Worm (Caenorhabditis elegans) whole organism, L4/young adult: Measurements from ENCODE around the gene F38A6.4.

Experiments
- W03F9.2 ChIP-seq: fragments of 150-350 bp; optimal IDR thresholded peaks from 2 replicates; lab custom pipeline; 2014; ENCODE audit warnings: missing biosample characterization, missing genetic modification characterization
- dao-5 ChIP-seq: sonication (generic microtip); optimal IDR thresholded peaks from 2 replicates; lab custom pipeline; 2016; ENCODE audit warnings: missing genotype, missing genetic modification characterization, moderate library complexity, missing compliant biosample characterization
- him-1 ChIP-seq: sonication (generic microtip); optimal IDR thresholded peaks from 2 replicates; lab custom pipeline; 2016; ENCODE audit warnings: missing genotype, missing genetic modification reagents, missing genetic modification characterization, missing compliant biosample characterization

F38A6.4 gene

DNA sequence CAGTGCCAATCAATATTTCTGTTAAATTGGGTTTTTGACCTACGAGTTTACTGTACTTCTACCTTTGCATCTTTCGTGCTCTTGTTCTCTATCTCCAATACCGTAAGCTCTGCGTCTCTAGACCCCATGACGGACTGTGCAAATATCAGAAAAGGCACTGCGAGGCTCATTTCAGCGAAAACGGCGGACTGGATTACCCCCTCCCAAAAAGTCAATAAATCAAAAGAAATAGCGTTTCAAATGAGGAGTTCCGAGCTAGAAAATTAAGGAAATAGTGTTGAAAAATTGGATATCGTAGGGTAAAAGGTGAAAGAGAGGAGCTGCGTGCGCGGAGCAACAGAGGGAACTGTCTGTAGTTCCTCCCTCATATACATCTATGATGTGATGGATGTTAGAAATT is 13.4 kb downstream of the F38A6.4 start:
- TF ChIP-seq dao-5 (tag; lab: Kevin White, UChicago) (no peak), him-1 (tag; lab: Kevin White, UChicago) (no peak), W03F9.2 (no peak)

ce11 chrV:20758106-20758505 is 17.1 kb downstream of the F38A6.4 start:
- TF ChIP-seq dao-5 (tag; lab: Kevin White, UChicago) = no peak
- no peak for TF ChIP-seq W03F9.2
- TF ChIP-seq him-1 (tag; lab: Kevin White, UChicago) = no peak

DNA sequence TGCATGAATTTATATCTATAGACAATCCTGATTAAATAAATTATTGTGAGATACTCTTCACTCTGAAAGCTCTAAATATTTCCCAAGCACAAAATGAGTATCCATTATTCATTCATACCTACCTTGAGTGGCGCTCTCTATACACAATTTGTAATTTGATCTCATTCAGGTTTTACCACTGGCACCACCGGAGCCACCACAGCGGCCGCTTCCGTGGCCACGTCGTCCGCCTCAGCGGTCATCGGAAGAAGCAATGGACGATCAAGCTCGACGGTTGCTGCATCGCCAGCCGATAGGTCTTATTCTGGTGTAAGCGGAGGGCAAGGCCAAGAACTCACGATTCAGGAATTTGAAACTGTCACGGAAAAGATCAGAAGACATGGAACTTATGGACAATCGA is 17.9 kb downstream of the F38A6.4 start:
- TF ChIP-seq dao-5 (tag; lab: Kevin White, UChicago) (no peak), W03F9.2 (no peak), him-1 (tag; lab: Kevin White, UChicago) (no peak)

- TF ChIP-seq W03F9.2 (no peak), dao-5 (tag; lab: Kevin White, UChicago) (no peak), him-1 (tag; lab: Kevin White, UChicago) (no peak)
Observed at ce11 chrV:20756385-20756996, 18.7 kb downstream of the F38A6.4 start.

ce11 chrV:20755494-20755893 is 19.7 kb downstream of the F38A6.4 start:
- TF ChIP-seq dao-5 (tag; lab: Kevin White, UChicago) = no peak

DNA sequence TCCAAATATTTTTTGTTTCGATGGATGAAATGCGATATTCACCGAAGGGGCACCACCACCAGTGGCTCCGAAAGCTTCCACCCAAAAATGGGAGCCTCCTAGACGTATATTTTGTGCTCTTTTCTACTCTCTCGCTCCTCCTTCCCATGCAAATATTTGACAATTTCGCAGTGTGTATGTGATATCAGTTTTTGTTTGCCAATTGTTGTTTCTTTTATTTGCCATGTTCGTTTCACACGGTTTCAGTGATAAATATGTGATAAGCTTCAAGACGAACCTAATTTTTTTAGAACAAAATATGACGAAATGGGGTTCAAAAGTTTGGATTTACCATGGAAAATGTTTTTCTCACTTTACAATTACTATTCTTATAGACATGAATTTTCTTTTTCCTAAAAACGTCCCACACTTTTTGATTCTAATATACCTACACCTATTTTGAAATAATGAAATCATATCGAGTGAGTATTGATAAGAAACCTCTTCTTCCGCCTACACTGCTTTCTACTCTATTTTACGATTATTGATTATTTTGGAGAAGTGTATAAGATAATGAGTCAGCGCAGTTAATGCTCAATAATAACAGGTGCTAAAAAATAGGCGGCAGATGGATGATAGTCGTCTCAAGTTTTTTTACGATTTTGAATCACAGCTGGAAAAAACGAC is 21.2 kb downstream of the F38A6.4 start:
- TF ChIP-seq him-1 (tag; lab: Kevin White, UChicago) = no peak
- no peak for TF ChIP-seq W03F9.2
- TF ChIP-seq dao-5 (tag; lab: Kevin White, UChicago) = no peak

ce11 chrV:20752609-20753102 is 22.5 kb downstream of the F38A6.4 start, which contains the start of gene pha-4:
TSS of gene pha-4 (plus strand) at chrV:20753052.
- no peak for TF ChIP-seq dao-5 (tag; lab: Kevin White, UChicago)

- no peak for TF ChIP-seq dao-5 (tag; lab: Kevin White, UChicago)
Observed at ce11 chrV:20749098-20749497, 26.1 kb downstream of the F38A6.4 start.

DNA sequence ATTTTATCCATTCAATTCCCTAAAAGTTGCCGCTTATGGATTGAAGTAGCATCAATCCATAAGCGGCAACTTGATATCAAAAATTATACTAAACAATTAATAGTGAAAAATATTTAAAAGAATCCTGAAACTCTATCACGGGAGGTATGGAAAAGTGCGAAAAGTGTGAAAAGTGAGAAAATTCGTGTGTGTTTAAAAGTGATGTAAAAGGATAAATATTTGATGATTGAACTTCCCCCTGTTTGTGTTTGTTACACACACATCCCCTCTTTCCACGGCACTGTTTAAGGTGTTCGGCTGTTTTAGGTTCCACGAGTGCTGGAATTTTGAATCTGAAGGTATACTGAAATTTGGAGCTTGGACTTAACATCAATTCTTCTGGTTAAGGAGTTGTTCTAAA is 27.2 kb downstream of the F38A6.4 start:
- no peak for TF ChIP-seq him-1 (tag; lab: Kevin White, UChicago)
- no peak for TF ChIP-seq W03F9.2
- no peak for TF ChIP-seq dao-5 (tag; lab: Kevin White, UChicago)

- TF ChIP-seq W03F9.2 = no peak
- no peak for TF ChIP-seq him-1 (tag; lab: Kevin White, UChicago)
- no peak for TF ChIP-seq dao-5 (tag; lab: Kevin White, UChicago)
Observed at ce11 chrV:20746805-20747204, 28.4 kb downstream of the F38A6.4 start.

- TF ChIP-seq W03F9.2 (no peak), him-1 (tag; lab: Kevin White, UChicago) (no peak), dao-5 (tag; lab: Kevin White, UChicago) (no peak)
Observed at ce11 chrV:20745278-20745677, 29.9 kb downstream of the F38A6.4 start.

DNA sequence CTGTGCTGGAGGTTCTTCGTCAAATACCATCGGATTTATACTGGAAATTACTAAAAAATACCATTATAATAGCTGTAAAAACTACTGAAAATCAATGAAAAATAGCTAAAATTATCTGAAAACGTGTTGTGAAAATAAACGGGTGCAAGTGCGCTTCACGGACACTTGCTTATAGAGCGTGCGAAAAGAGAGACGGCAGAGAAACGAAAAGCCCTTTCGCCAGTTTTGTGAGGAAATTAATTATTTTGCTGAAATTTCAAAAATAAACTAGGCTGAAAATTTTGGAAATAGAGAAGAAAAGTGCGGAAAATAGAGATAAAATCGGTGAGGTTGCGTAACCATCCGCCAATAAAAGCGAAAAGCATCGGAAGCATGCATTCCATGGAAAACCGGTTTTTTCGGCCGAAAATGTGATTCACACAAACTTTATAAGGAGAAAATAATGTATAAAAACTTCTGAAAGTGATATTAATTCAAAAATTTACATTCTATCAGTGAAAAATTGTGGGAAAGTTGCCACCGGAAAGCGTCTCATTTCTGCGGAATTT is 30.8 kb downstream of the F38A6.4 start, which contains the start of gene dnj-25:
dnj-25 (minus strand) TSS at position 57 of the 548 bp plus-strand sequence.
- TF ChIP-seq dao-5 (tag; lab: Kevin White, UChicago) (no peak), him-1 (tag; lab: Kevin White, UChicago) (no peak), W03F9.2 (no peak)

DNA sequence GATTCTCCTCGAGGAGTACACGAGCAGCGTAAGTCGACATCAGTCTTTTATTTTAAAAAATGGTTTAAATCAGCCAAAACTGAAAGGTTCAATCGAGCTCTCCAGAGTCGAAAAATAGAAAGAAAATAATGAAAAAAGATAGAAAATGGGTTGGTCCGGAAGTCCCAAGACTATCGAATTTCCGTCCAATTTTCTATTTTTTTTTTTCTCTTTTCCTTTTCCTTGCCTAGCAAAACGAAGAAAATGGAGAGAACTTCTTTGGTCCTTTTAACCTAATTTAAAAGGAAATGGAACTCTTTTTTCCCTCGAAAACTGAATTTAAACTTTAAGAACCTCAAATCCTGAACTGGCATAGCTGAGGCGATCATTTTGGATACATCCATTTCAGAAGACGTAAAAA is 35.8 kb downstream of the F38A6.4 start:
- no peak for TF ChIP-seq W03F9.2

ce11 chrV:20734658-20735057 is 40.5 kb downstream of the F38A6.4 start, which contains the start of gene srxa-6:
TSS of gene srxa-6 (plus strand) at chrV:20734958.
- TF ChIP-seq him-1 (tag; lab: Kevin White, UChicago) = no peak

- TF ChIP-seq him-1 (tag; lab: Kevin White, UChicago) = no peak
- no peak for TF ChIP-seq dao-5 (tag; lab: Kevin White, UChicago)
- no peak for TF ChIP-seq W03F9.2
Observed at ce11 chrV:20731787-20732186, 43.4 kb downstream of the F38A6.4 start, which contains the start of gene srxa-1. TSS of gene srxa-1 (plus strand) at chrV:20732087.
